Worm (Caenorhabditis elegans) whole organism, late embryonic: ENCODE results near the gene sra-31.

ENCODE experiments used
- ama-1 ChIP-seq: fragments of 150-350 bp; optimal IDR thresholded peaks from 2 replicates; lab custom pipeline; 2014
- ets-4 ChIP-seq: sonication (generic microtip); optimal IDR thresholded peaks from 2 replicates; lab custom pipeline; 2016; ENCODE audit warnings: missing genetic modification characterization, missing compliant biosample characterization

- no peak for TF ChIP-seq ama-1 (lab: Kevin White, UChicago)
- TF ChIP-seq ets-4 (tag; lab: Kevin White, UChicago) = no peak
Measured at ce11 chrII:6566628-6567180, 11.6 kb downstream of the sra-31 start, which contains the start of the genes F18C5.5 and F18C5.9.
